Worm (Caenorhabditis elegans): ENCODE results near the gene col-72.

col-72 gene

ce11 chrII:3547282-3547681 lies 23.3 kb upstream of the col-72 start:
- TF ChIP-seq hlh-1 (tag; optimal IDR thresholded peaks at IDR 0.05) = peak; percentile 5
- no peak for TF ChIP-seq nhr-237 (tag; optimal IDR thresholded peaks at IDR 0.05)
- peak; percentile 68 for TF ChIP-seq unc-120 (tag; optimal IDR thresholded peaks at IDR 0.05; ENCODE audit: poor library complexity, severe bottlenecking)
- TF ChIP-seq sptf-1 (tag; optimal IDR thresholded peaks at IDR 0.05) = no peak
- no peak for TF ChIP-seq flh-1 (GFP tag; optimal IDR thresholded peaks at IDR 0.05)
- no peak for TF ChIP-seq nhr-12 (tag; optimal IDR thresholded peaks at IDR 0.05)
- TF ChIP-seq nhr-28 (tag; optimal IDR thresholded peaks at IDR 0.05) = no peak
- TF ChIP-seq ceh-43 (GFP tag; optimal IDR thresholded peaks at IDR 0.05) = no peak
- no peak for TF ChIP-seq lin-32 (GFP tag; optimal IDR thresholded peaks at IDR 0.05)
- no peak for TF ChIP-seq lsy-2 (tag; optimal IDR thresholded peaks at IDR 0.05)
- no peak for TF ChIP-seq mab-5 (tag; optimal IDR thresholded peaks at IDR 0.05)
- no peak for TF ChIP-seq unc-39 (tag; optimal IDR thresholded peaks at IDR 0.05)
- TF ChIP-seq ceh-39 (tag; optimal IDR thresholded peaks at IDR 0.05) = no peak
- no peak for TF ChIP-seq snpc-4 (tag; optimal IDR thresholded peaks at IDR 0.05)
- TF ChIP-seq blmp-1 (tag; optimal IDR thresholded peaks at IDR 0.05) = no peak
- TF ChIP-seq zip-8 (tag; optimal IDR thresholded peaks at IDR 0.05) = no peak
- TF ChIP-seq bed-3 (GFP tag; optimal IDR thresholded peaks at IDR 0.05) = no peak
- TF ChIP-seq unc-62 (GFP tag; optimal IDR thresholded peaks at IDR 0.05) = no peak
- peak; percentile 10 for TF ChIP-seq ceh-83 (GFP tag; optimal IDR thresholded peaks at IDR 0.05)
- peak; percentile 45 for TF ChIP-seq ham-2 (GFP tag; optimal IDR thresholded peaks at IDR 0.05)
- no peak for TF ChIP-seq sem-2 (GFP tag; optimal IDR thresholded peaks at IDR 0.05)
- TF ChIP-seq elt-1 (tag; optimal IDR thresholded peaks at IDR 0.05; ENCODE audit: borderline replicate concordance, insufficient read depth) = no peak
- TF ChIP-seq cnd-1 (tag; optimal IDR thresholded peaks at IDR 0.05) = peak; percentile 42
- TF ChIP-seq mep-1 (tag; optimal IDR thresholded peaks at IDR 0.05) = peak; percentile 34
- no peak for TF ChIP-seq mls-2 (tag; optimal IDR thresholded peaks at IDR 0.05)
- no peak for TF ChIP-seq pha-4 (tag; optimal IDR thresholded peaks at IDR 0.05)
- TF ChIP-seq nhr-76 (tag; optimal IDR thresholded peaks at IDR 0.05) = no peak
- TF ChIP-seq tbx-8 (GFP tag; optimal IDR thresholded peaks at IDR 0.05) = no peak
- TF ChIP-seq ces-1 (GFP tag; optimal IDR thresholded peaks at IDR 0.05) = peak; percentile 66
- no peak for TF ChIP-seq nhr-2 (tag; optimal IDR thresholded peaks at IDR 0.05)
- TF ChIP-seq elt-3 (tag; optimal IDR thresholded peaks at IDR 0.05) = no peak
- TF ChIP-seq drap-1 (GFP tag; optimal IDR thresholded peaks at IDR 0.05) = peak; percentile 1
- TF ChIP-seq M03D4.4 (tag; optimal IDR thresholded peaks at IDR 0.05) = no peak
- TF ChIP-seq lin-13 (tag; optimal IDR thresholded peaks at IDR 0.05) = no peak
- TF ChIP-seq ztf-11 (tag; optimal IDR thresholded peaks at IDR 0.05) = no peak

ce11 chrII:3546381-3546931 lies 22.5 kb upstream of the col-72 start, which contains the start of gene apd-3:
Gene apd-3, minus strand, starts transcription at chrII:3546431.
- TF ChIP-seq lin-13 (tag; optimal IDR thresholded peaks at IDR 0.05) (no peak), nhr-2 (tag; optimal IDR thresholded peaks at IDR 0.05) (no peak), ceh-43 (GFP tag; optimal IDR thresholded peaks at IDR 0.05) (no peak), sptf-1 (tag; optimal IDR thresholded peaks at IDR 0.05) (no peak), snpc-4 (tag; optimal IDR thresholded peaks at IDR 0.05) (no peak), M03D4.4 (tag; optimal IDR thresholded peaks at IDR 0.05) (no peak), nhr-12 (tag; optimal IDR thresholded peaks at IDR 0.05) (no peak), hlh-1 (tag; optimal IDR thresholded peaks at IDR 0.05) (no peak), mls-2 (tag; optimal IDR thresholded peaks at IDR 0.05) (no peak), nhr-76 (tag; optimal IDR thresholded peaks at IDR 0.05) (no peak)

- no peak for TF ChIP-seq snpc-4 (tag; optimal IDR thresholded peaks at IDR 0.05)
- no peak for TF ChIP-seq sem-2 (GFP tag; optimal IDR thresholded peaks at IDR 0.05)
- TF ChIP-seq M03D4.4 (tag; optimal IDR thresholded peaks at IDR 0.05) = no peak
- no peak for TF ChIP-seq lin-32 (GFP tag; optimal IDR thresholded peaks at IDR 0.05)
- TF ChIP-seq mep-1 (tag; optimal IDR thresholded peaks at IDR 0.05) = no peak
- no peak for TF ChIP-seq elt-1 (tag; optimal IDR thresholded peaks at IDR 0.05; ENCODE audit: borderline replicate concordance, insufficient read depth)
- TF ChIP-seq nhr-2 (tag; optimal IDR thresholded peaks at IDR 0.05) = no peak
- TF ChIP-seq nhr-76 (tag; optimal IDR thresholded peaks at IDR 0.05) = no peak
- no peak for TF ChIP-seq flh-1 (GFP tag; optimal IDR thresholded peaks at IDR 0.05)
- no peak for TF ChIP-seq pha-4 (tag; optimal IDR thresholded peaks at IDR 0.05)
- TF ChIP-seq ztf-11 (tag; optimal IDR thresholded peaks at IDR 0.05) = no peak
- TF ChIP-seq ces-1 (GFP tag; optimal IDR thresholded peaks at IDR 0.05) = no peak
- no peak for TF ChIP-seq nhr-28 (tag; optimal IDR thresholded peaks at IDR 0.05)
- TF ChIP-seq mls-2 (tag; optimal IDR thresholded peaks at IDR 0.05) = no peak
- TF ChIP-seq unc-120 (tag; optimal IDR thresholded peaks at IDR 0.05; ENCODE audit: poor library complexity, severe bottlenecking) = no peak
- TF ChIP-seq lin-13 (tag; optimal IDR thresholded peaks at IDR 0.05) = no peak
- no peak for TF ChIP-seq ceh-39 (tag; optimal IDR thresholded peaks at IDR 0.05)
- no peak for TF ChIP-seq lsy-2 (tag; optimal IDR thresholded peaks at IDR 0.05)
- TF ChIP-seq drap-1 (GFP tag; optimal IDR thresholded peaks at IDR 0.05) = no peak
Measured at ce11 chrII:3540151-3540550, 16.2 kb upstream of the col-72 start.

Data from whole organism, mixed stage, embryonic.